Worm (Caenorhabditis elegans): ENCODE data around the gene B0491.6.

B0491.6 gene

DNA sequence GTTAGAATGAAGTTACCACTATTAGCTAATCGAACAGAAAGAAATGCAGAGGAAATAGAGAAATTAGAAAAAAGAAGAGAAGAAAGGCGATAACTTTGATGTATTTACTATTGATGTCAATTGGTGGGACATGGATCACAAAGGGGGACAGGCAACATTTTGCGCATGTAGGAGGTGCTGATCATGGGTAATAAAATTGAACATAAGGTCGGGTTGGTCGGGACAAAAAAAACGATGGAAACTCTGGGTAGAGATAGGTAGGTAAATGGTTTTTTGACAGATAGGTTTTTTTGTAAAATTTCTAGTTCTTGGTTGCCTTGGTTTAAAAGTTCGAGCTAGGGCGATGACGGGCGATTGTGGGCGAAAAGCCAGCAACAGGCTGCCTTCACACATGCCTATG is 42.7 kb upstream of the B0491.6 start, which contains the start of gene shn-1:
shn-1 (minus strand) TSS at position 101 of the 400 bp plus-strand sequence.
- TF ChIP-seq lin-14 (GFP tag; optimal IDR thresholded peaks at IDR 0.05) (peak; percentile 24), pag-3 (tag; optimal IDR thresholded peaks at IDR 0.05; ENCODE audit: borderline replicate concordance, insufficient read depth) (no peak), efl-1 (optimal IDR thresholded peaks at IDR 0.05) (no peak), efl-1 (GFP tag; optimal IDR thresholded peaks at IDR 0.05 in 1 of 2) (peak in 1 of 2 experiments; percentile 38), blmp-1 (tag; optimal IDR thresholded peaks at IDR 0.05) (peak; percentile 17), F16B12.6 (tag; optimal IDR thresholded peaks at IDR 0.05) (no peak), ces-1 (GFP tag; optimal IDR thresholded peaks at IDR 0.05) (no peak)

DNA sequence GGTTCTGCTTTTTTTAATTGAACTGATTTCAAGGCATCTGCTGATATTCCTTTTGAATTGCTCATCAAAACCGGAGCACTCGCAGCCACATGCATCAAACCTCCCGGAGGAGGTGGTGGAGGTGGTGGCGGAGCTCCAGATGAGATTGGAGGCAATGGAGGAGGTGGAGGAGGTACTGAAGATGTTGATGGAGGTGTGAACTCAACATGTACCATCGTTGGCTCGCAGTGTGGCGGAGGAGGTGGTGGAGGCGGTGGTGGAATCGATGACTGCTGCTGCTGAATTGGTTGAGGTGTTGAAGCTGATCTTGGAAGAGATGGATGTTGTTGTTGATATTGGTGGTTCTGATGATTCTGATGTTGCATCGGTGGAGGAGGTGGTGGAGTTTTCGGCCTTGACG is 38.8 kb upstream of the B0491.6 start:
- TF ChIP-seq ets-5 (GFP tag; IDR thresholded peaks at IDR 0.05) (no peak), nhr-12 (tag; optimal IDR thresholded peaks at IDR 0.05) (no peak), pag-3 (tag; optimal IDR thresholded peaks at IDR 0.05; ENCODE audit: borderline replicate concordance, insufficient read depth) (no peak), efl-1 (optimal IDR thresholded peaks at IDR 0.05) (no peak), efl-1 (GFP tag; optimal IDR thresholded peaks at IDR 0.05 in 1 of 2) (peak in 1 of 2 experiments; percentile 48), rnt-1 (tag; optimal IDR thresholded peaks at IDR 0.05) (no peak)

DNA sequence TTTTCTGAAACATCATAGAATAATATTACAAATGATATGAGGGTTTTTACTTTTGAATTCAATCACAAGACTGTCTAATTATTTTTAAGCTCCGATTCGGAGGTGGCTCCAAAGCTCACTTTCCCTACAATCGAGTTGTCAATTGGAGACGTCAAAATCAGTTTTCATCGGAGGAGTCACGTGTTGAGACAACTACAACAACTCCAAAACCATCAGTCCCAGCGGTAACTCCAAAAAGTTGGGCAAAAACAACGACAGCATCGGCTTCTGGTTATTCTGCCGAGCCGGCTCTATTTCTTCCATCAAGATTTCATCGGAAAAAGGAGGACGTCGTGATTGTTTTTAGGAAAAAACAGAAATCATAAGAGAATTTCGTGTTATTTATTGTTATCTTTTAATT is 36.0 kb upstream of the B0491.6 start:
- TF ChIP-seq nhr-12 (tag; optimal IDR thresholded peaks at IDR 0.05): no peak
- TF ChIP-seq hlh-17 (GFP tag; optimal IDR thresholded peaks at IDR 0.05; ENCODE audit: borderline replicate concordance): no peak
- TF ChIP-seq grh-1 (GFP tag; IDR thresholded peaks at IDR 0.05): no peak
- no peak for TF ChIP-seq fkh-8 (tag; optimal IDR thresholded peaks at IDR 0.05)
- TF ChIP-seq sox-4 (tag; optimal IDR thresholded peaks at IDR 0.05): no peak
- TF ChIP-seq C34B4.2 (tag; optimal IDR thresholded peaks at IDR 0.05): no peak
- TF ChIP-seq jun-1 (tag; optimal IDR thresholded peaks at IDR 0.05): no peak
- no peak for TF ChIP-seq ztf-4 (tag; optimal IDR thresholded peaks at IDR 0.05)
- TF ChIP-seq nhr-85 (tag): no peak
- no peak for TF ChIP-seq nhr-84 (tag; optimal IDR thresholded peaks at IDR 0.05)
- no peak for TF ChIP-seq alr-1 (tag; optimal IDR thresholded peaks at IDR 0.05; ENCODE audit: borderline replicate concordance)
- TF ChIP-seq elt-2 (tag; optimal IDR thresholded peaks at IDR 0.05): no peak
- no peak for TF ChIP-seq mep-1 (tag; optimal IDR thresholded peaks at IDR 0.05)
- no peak for TF ChIP-seq egl-27 (tag; optimal IDR thresholded peaks at IDR 0.05)
- no peak for TF ChIP-seq ceh-90 (tag; optimal IDR thresholded peaks at IDR 0.05)
- no peak for TF ChIP-seq sptf-1 (tag; optimal IDR thresholded peaks at IDR 0.05)
- TF ChIP-seq dpl-1 (GFP tag; optimal IDR thresholded peaks at IDR 0.05): no peak

DNA sequence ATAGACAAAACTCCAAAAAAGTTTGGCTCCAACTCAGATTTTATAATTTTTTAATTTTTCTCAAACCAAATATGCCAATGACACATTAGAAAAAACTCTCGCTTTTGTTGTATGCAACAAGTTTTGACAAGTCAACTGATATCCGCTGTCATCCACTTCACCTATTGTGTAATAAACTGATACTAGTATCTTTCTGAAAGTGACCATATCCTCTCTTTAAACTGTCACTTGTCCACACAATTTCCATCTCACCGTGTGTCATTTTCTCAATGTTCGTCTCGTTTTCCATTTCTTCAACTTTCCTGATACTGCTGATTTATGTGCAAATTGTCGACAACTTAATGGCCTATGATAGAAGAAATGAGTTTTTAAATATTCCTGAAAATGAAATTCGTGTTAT is 34.9 kb upstream of the B0491.6 start, which contains the start of the genes C33B4.5 and C33B4.4:
C33B4.5 (plus strand) TSS at position 270 of the 400 bp plus-strand sequence.
C33B4.4 (minus strand) TSS at position 385 of the 400 bp plus-strand sequence.
- TF ChIP-seq ceh-88 (GFP tag; IDR thresholded peaks at IDR 0.05) (no peak), nhr-71 (tag; optimal IDR thresholded peaks at IDR 0.05) (no peak), fkh-4 (tag; optimal IDR thresholded peaks at IDR 0.05; ENCODE audit: borderline replicate concordance) (no peak), blmp-1 (tag; optimal IDR thresholded peaks at IDR 0.05) (no peak), unc-130 (tag; optimal IDR thresholded peaks at IDR 0.05) (no peak), zip-4 (GFP tag; optimal IDR thresholded peaks at IDR 0.05) (no peak), egl-13 (tag; optimal IDR thresholded peaks at IDR 0.05) (no peak), snpc-4 (tag; optimal IDR thresholded peaks at IDR 0.05) (no peak), unc-30 (tag; optimal IDR thresholded peaks at IDR 0.05) (no peak), nhr-28 (tag; optimal IDR thresholded peaks at IDR 0.05) (no peak), nhr-11 (tag; optimal IDR thresholded peaks at IDR 0.05) (no peak), lin-14 (GFP tag; optimal IDR thresholded peaks at IDR 0.05) (no peak), vab-15 (tag; optimal IDR thresholded peaks at IDR 0.05) (no peak), egl-27 (tag; optimal IDR thresholded peaks at IDR 0.05) (no peak), dsc-1 (tag; optimal IDR thresholded peaks at IDR 0.05) (no peak), hpl-2 (GFP tag; optimal IDR thresholded peaks at IDR 0.05) (no peak), fkh-8 (tag; optimal IDR thresholded peaks at IDR 0.05) (no peak), skn-1 (tag; optimal IDR thresholded peaks at IDR 0.05) (no peak)
